Worm (Caenorhabditis elegans): ENCODE data around the gene C34E10.12.

DNA sequence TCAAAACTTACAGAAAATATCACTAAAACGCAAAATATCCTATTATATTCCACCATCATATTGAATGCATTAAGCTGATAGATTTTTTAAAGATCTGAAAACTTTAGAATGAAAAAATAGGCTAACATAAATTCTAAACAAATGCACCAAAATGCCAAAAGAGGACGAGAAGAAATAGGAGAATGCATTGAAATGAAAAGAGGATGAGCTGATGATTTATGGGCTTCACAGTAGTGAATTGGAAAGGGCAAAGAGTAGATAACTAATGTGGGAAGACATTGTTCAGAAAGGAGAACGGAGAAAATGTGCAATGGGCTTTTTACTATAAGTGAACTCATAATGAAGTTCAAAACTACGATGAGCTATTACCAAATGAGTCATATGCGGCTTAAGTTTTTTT lies 10.2 kb downstream of the C34E10.12 start, which contains the start of gene cutl-19:
- TF ChIP-seq zip-8 (tag; optimal IDR thresholded peaks at IDR 0.05) (no peak), nhr-12 (tag; optimal IDR thresholded peaks at IDR 0.05) (no peak), unc-62 (GFP tag; optimal IDR thresholded peaks at IDR 0.05) (no peak), elt-3 (tag; optimal IDR thresholded peaks at IDR 0.05) (no peak), pha-4 (tag; optimal IDR thresholded peaks at IDR 0.05) (no peak), blmp-1 (tag; optimal IDR thresholded peaks at IDR 0.05) (no peak), elt-1 (tag; optimal IDR thresholded peaks at IDR 0.05; ENCODE audit: borderline replicate concordance, insufficient read depth) (no peak), ztf-11 (tag; optimal IDR thresholded peaks at IDR 0.05) (no peak), drap-1 (GFP tag; optimal IDR thresholded peaks at IDR 0.05) (no peak), lsy-2 (tag; optimal IDR thresholded peaks at IDR 0.05) (no peak)

Data from whole organism, mixed stage, embryonic.